Worm (Caenorhabditis elegans) whole organism, young adult: ENCODE measurements around the gene kin-15.

Experiments used
- B0019.2 ChIP-seq: fragments of 200-800 bp; sonication (Bioruptor generic); conservative IDR thresholded peaks from 2 replicates; pipeline ENCODE4 v1.3.6; 2022; ENCODE audit warnings: missing genetic modification reagents, missing genetic modification characterization, missing compliant biosample characterization
- K12H6.12 ChIP-seq: fragments of 200-800 bp; sonication (Bioruptor generic); optimal IDR thresholded peaks from 2 replicates; lab custom pipeline; 2018; ENCODE audit warnings: mild to moderate bottlenecking, missing genetic modification characterization, missing compliant biosample characterization
- Y56A3A.18 ChIP-seq: fragments of 200-800 bp; sonication (Bioruptor generic); IDR thresholded peaks from 2 replicates; pipeline ENCODE4 v1.3.6; 2022; ENCODE audit warnings: missing genetic modification reagents, missing genetic modification characterization, missing compliant biosample characterization
- atf-7 ChIP-seq: sonication (generic microtip); optimal IDR thresholded peaks from 2 replicates; lab custom pipeline; 2017; ENCODE audit warnings: mild to moderate bottlenecking, missing genetic modification characterization, missing compliant biosample characterization
- bed-2 ChIP-seq: fragments of 200-800 bp; sonication (Bioruptor generic); IDR thresholded peaks from 2 replicates; pipeline ENCODE4 v1.3.6; 2022; ENCODE audit warnings: missing genetic modification reagents, missing genetic modification characterization, missing compliant biosample characterization
- ceh-79 ChIP-seq: sonication (generic microtip); optimal IDR thresholded peaks from 2 replicates; lab custom pipeline; 2017; ENCODE audit warnings: mild to moderate bottlenecking, missing genetic modification characterization, missing compliant biosample characterization
- egl-18 ChIP-seq: fragments of 200-800 bp; sonication (Bioruptor generic); IDR thresholded peaks from 2 replicates; pipeline ENCODE4 v1.3.6; 2022; ENCODE audit warnings: missing genetic modification reagents, missing genetic modification characterization, missing compliant biosample characterization
- hmg-1.2 ChIP-seq: fragments of 200-800 bp; sonication (Bioruptor generic); IDR thresholded peaks from 2 replicates; pipeline ENCODE4 v1.3.6; 2022; ENCODE audit warnings: missing genetic modification reagents, missing genetic modification characterization, missing compliant biosample characterization
- lag-1 ChIP-seq: fragments of 200-800 bp; sonication (Bioruptor generic); IDR thresholded peaks from 2 replicates; pipeline ENCODE4 v1.3.6; 2022; ENCODE audit warnings: missing genetic modification reagents, missing genetic modification characterization, missing compliant biosample characterization
- madf-10 ChIP-seq: sonication (generic microtip); optimal IDR thresholded peaks from 2 replicates; lab custom pipeline; 2016; ENCODE audit warnings: mild to moderate bottlenecking, missing genetic modification characterization, missing compliant biosample characterization
- madf-8 ChIP-seq: fragments of 200-800 bp; sonication (Bioruptor generic); conservative IDR thresholded peaks from 2 replicates; pipeline ENCODE4 v1.3.6; 2022; ENCODE audit warnings: missing genetic modification reagents, missing genetic modification characterization, missing compliant biosample characterization
- pha-4 ChIP-seq: fragments of 150-350 bp; sonication (generic microtip); optimal IDR thresholded peaks from 2 replicates; lab custom pipeline; 2014; ENCODE audit warnings: missing biosample characterization, missing genetic modification reagents, missing genetic modification characterization
- rpc-1 ChIP-seq, 2 experiments: fragments of 150-350 bp in 1 of 2; sonication (generic microtip) in 1 of 2; optimal IDR thresholded peaks; 2 replicates each; lab custom pipeline; 2014 to 2018; ENCODE audit warnings: missing biosample characterization in 1 of 2, missing genetic modification characterization in 1 of 2, missing genetic modification reagents in 1 of 2, missing genotype in 1 of 2

ce11 chrII:9407020-9407419 is 26.5 kb downstream of the kin-15 start, which contains the start of gene mpz-6:
- no peak for TF ChIP-seq B0019.2
- TF ChIP-seq egl-18 (GFP tag; lab: Robert Waterston, UW), result no peak
- no peak for TF ChIP-seq bed-2
- TF ChIP-seq rpc-1 (optimal IDR thresholded peaks at IDR 0.05; lab: Kevin White, UChicago), result no peak
- TF ChIP-seq rpc-1 (tag; optimal IDR thresholded peaks at IDR 0.05; lab: Kevin White, UChicago), result no peak
- no peak for TF ChIP-seq Y56A3A.18
- no peak for TF ChIP-seq madf-10 (tag; lab: Kevin White, UChicago)
- no peak for TF ChIP-seq lag-1 (GFP tag; lab: Robert Waterston, UW)
- no peak for TF ChIP-seq pha-4 (tag; lab: Kevin White, UChicago)
- TF ChIP-seq hmg-1.2 (GFP tag; lab: Robert Waterston, UW), result no peak
- no peak for TF ChIP-seq K12H6.12 (tag; lab: Kevin White, UChicago)
- no peak for TF ChIP-seq madf-8 (GFP tag; lab: Robert Waterston, UW)
- no peak for TF ChIP-seq atf-7 (tag; lab: Kevin White, UChicago)
- no peak for TF ChIP-seq ceh-79
